Worm (Caenorhabditis elegans) whole organism, L2 larva: ENCODE data around the gene smg-9.

Experiments used
- C34F6.9 ChIP-seq: fragments of 150-350 bp; optimal IDR thresholded peaks from 2 replicates; lab custom pipeline; 2014; ENCODE audit warnings: missing biosample characterization, missing genetic modification characterization
- R02D3.7 ChIP-seq: fragments of 150-350 bp; optimal IDR thresholded peaks from 2 replicates; lab custom pipeline; 2014; ENCODE audit warnings: missing biosample characterization, missing genetic modification characterization
- alr-1 ChIP-seq: fragments of 150-350 bp; optimal IDR thresholded peaks from 2 replicates; lab custom pipeline; 2014; ENCODE audit warnings: missing biosample characterization, missing genetic modification characterization
- ama-1 ChIP-seq: fragments of 150-350 bp; optimal IDR thresholded peaks from 2 replicates; lab custom pipeline; 2018; ENCODE audit warnings: inconsistent platforms
- lin-13 ChIP-seq: fragments of 150-350 bp; optimal IDR thresholded peaks from 2 replicates; lab custom pipeline; 2014; ENCODE audit warnings: missing biosample characterization, missing genetic modification reagents, missing genetic modification characterization
- lin-39 ChIP-seq: fragments of 150-350 bp; optimal IDR thresholded peaks from 2 replicates; lab custom pipeline; 2014; ENCODE audit warnings: missing biosample characterization, missing genetic modification reagents, missing genetic modification characterization
- mdl-1 ChIP-seq, 2 experiments: fragments of 150-350 bp in 1 of 2; sonication (generic microtip) in 1 of 2; optimal IDR thresholded peaks; 2 replicates each; lab custom pipeline; 2017; ENCODE audit warnings: missing biosample characterization in 2 of 2, missing genetic modification characterization in 2 of 2
- nhr-11 ChIP-seq: fragments of 150-350 bp; optimal IDR thresholded peaks from 2 replicates; lab custom pipeline; 2014; ENCODE audit warnings: missing biosample characterization, missing genetic modification characterization
- nhr-12 ChIP-seq: fragments of 150-350 bp; optimal IDR thresholded peaks from 2 replicates; lab custom pipeline; 2014; ENCODE audit warnings: missing biosample characterization, missing genetic modification characterization
- sma-9 ChIP-seq, 2 experiments: fragments of 150-350 bp in 1 of 2; sonication (generic microtip) in 1 of 2; optimal IDR thresholded peaks; 2 replicates each; lab custom pipeline; 2014 to 2016; ENCODE audit warnings: missing genetic modification characterization in 2 of 2, mild to moderate bottlenecking in 1 of 2, missing biosample characterization in 1 of 2, missing compliant biosample characterization in 1 of 2, missing genetic modification reagents in 1 of 2, moderate library complexity in 1 of 2
- unc-62 ChIP-seq: fragments of 150-350 bp; optimal IDR thresholded peaks from 2 replicates; lab custom pipeline; 2014; ENCODE audit warnings: missing biosample characterization, missing genetic modification reagents, missing genetic modification characterization

ce11 chrII:14698057-14698456 lies 54.6 kb downstream of the smg-9 start, which contains the start of gene C09F9.1:
- no peak for TF ChIP-seq nhr-11 (tag; lab: Kevin White, UChicago)
- no peak for TF ChIP-seq C34F6.9
- no peak for TF ChIP-seq lin-39
- TF ChIP-seq nhr-12 (tag; lab: Kevin White, UChicago): no peak
- TF ChIP-seq lin-13 (GFP tag; lab: Kevin White, UChicago): no peak
- no peak for TF ChIP-seq unc-62 (GFP tag; lab: Kevin White, UChicago)
- no peak for TF ChIP-seq R02D3.7 (tag; lab: Kevin White, UChicago)
- no peak for TF ChIP-seq mdl-1 (tag; optimal IDR thresholded peaks at IDR 0.05; lab: Kevin White, UChicago)
- no peak for TF ChIP-seq ama-1
- TF ChIP-seq alr-1: no peak
- no peak for TF ChIP-seq sma-9 (GFP tag; optimal IDR thresholded peaks at IDR 0.05; lab: Kevin White, UChicago)
- TF ChIP-seq sma-9 (tag; optimal IDR thresholded peaks at IDR 0.05; lab: Kevin White, UChicago): no peak
